Worm (Caenorhabditis elegans) whole organism, late embryonic: ENCODE results near the gene B0432.8.

Source experiments
- C08G9.2 ChIP-seq: sonication (generic microtip); optimal IDR thresholded peaks from 2 replicates; lab custom pipeline; 2016; ENCODE audit warnings: mild to moderate bottlenecking, missing genetic modification characterization, moderate library complexity, missing compliant biosample characterization
- C38D4.7 ChIP-seq: fragments of 200-800 bp; sonication (Bioruptor generic); optimal IDR thresholded peaks from 2 replicates; lab custom pipeline; 2018; ENCODE audit warnings: mild to moderate bottlenecking, missing genetic modification characterization, moderate library complexity, missing compliant biosample characterization
- F13H6.1 ChIP-seq: sonication (generic microtip); optimal IDR thresholded peaks from 2 replicates; lab custom pipeline; 2016; ENCODE audit warnings: missing genetic modification characterization, missing compliant biosample characterization
- K02D7.2 ChIP-seq: sonication (generic microtip); optimal IDR thresholded peaks from 2 replicates; lab custom pipeline; 2017; ENCODE audit warnings: mild to moderate bottlenecking, missing genetic modification characterization, missing compliant biosample characterization
- T23F11.4 ChIP-seq: fragments of 200-800 bp; sonication (Bioruptor generic); optimal IDR thresholded peaks from 2 replicates; lab custom pipeline; 2018; ENCODE audit warnings: mild to moderate bottlenecking, missing genetic modification characterization, missing compliant biosample characterization
- Y22D7AL.16 ChIP-seq: sonication (generic microtip); optimal IDR thresholded peaks from 2 replicates; lab custom pipeline; 2016; ENCODE audit warnings: missing genetic modification characterization, missing compliant biosample characterization
- ahr-1 ChIP-seq: sonication (generic microtip); optimal IDR thresholded peaks from 2 replicates; lab custom pipeline; 2016; ENCODE audit warnings: missing genetic modification characterization, missing compliant biosample characterization
- ceh-18 ChIP-seq: sonication (generic microtip); optimal IDR thresholded peaks from 2 replicates; lab custom pipeline; 2016; ENCODE audit warnings: missing genetic modification characterization, missing compliant biosample characterization
- ceh-19 ChIP-seq: fragments of 200-800 bp; sonication (Bioruptor generic); optimal IDR thresholded peaks from 2 replicates; lab custom pipeline; 2018; ENCODE audit warnings: mild to moderate bottlenecking, missing genetic modification characterization, missing compliant biosample characterization
- ceh-31 ChIP-seq: sonication (generic microtip); optimal IDR thresholded peaks from 2 replicates; lab custom pipeline; 2016; ENCODE audit warnings: missing genetic modification characterization, missing compliant biosample characterization
- ceh-34 ChIP-seq: sonication (generic microtip); optimal IDR thresholded peaks from 2 replicates; lab custom pipeline; 2016; ENCODE audit warnings: mild to moderate bottlenecking, missing genetic modification characterization, missing compliant biosample characterization
- ceh-48 ChIP-seq: sonication (generic microtip); optimal IDR thresholded peaks from 2 replicates; lab custom pipeline; 2016; ENCODE audit warnings: missing genetic modification characterization, inconsistent platforms, missing compliant biosample characterization
- ceh-6 ChIP-seq: fragments of 200-800 bp; sonication (Bioruptor generic); optimal IDR thresholded peaks from 2 replicates; lab custom pipeline; 2018; ENCODE audit warnings: mild to moderate bottlenecking, missing genetic modification characterization, missing compliant biosample characterization
- dmd-4 ChIP-seq: sonication (generic microtip); optimal IDR thresholded peaks from 2 replicates; lab custom pipeline; 2016; ENCODE audit warnings: borderline replicate concordance, missing genetic modification characterization, missing compliant biosample characterization
- elt-2 ChIP-seq: sonication (generic microtip); optimal IDR thresholded peaks from 2 replicates; lab custom pipeline; 2016; ENCODE audit warnings: missing genetic modification reagents, missing genetic modification characterization, missing compliant biosample characterization
- elt-4 ChIP-seq: sonication (generic microtip); optimal IDR thresholded peaks from 2 replicates; lab custom pipeline; 2016; ENCODE audit warnings: missing genetic modification characterization, missing compliant biosample characterization
- ets-4 ChIP-seq: sonication (generic microtip); optimal IDR thresholded peaks from 2 replicates; lab custom pipeline; 2016; ENCODE audit warnings: missing genetic modification characterization, missing compliant biosample characterization
- eyg-1 ChIP-seq: sonication (generic microtip); optimal IDR thresholded peaks from 2 replicates; lab custom pipeline; 2016; ENCODE audit warnings: missing genotype, missing genetic modification characterization, missing compliant biosample characterization
- fax-1 ChIP-seq: sonication (generic microtip); optimal IDR thresholded peaks from 2 replicates; lab custom pipeline; 2016; ENCODE audit warnings: missing genotype, missing genetic modification characterization, missing compliant biosample characterization
- fkh-10 ChIP-seq: fragments of 150-350 bp; optimal IDR thresholded peaks from 2 replicates; lab custom pipeline; 2014; ENCODE audit warnings: missing biosample characterization, missing genetic modification reagents, missing genetic modification characterization
- gmeb-2 ChIP-seq: sonication (generic microtip); optimal IDR thresholded peaks from 2 replicates; lab custom pipeline; 2016; ENCODE audit warnings: missing genetic modification characterization, inconsistent platforms, missing compliant biosample characterization
- hlh-13 ChIP-seq: fragments of 200-800 bp; sonication (Bioruptor generic); optimal IDR thresholded peaks from 2 replicates; lab custom pipeline; 2018; ENCODE audit warnings: mild to moderate bottlenecking, missing genetic modification characterization, missing compliant biosample characterization
- hlh-30 ChIP-seq: sonication (generic microtip); optimal IDR thresholded peaks from 2 replicates; lab custom pipeline; 2017; ENCODE audit warnings: antibody characterized with exemption, missing genetic modification characterization, missing compliant biosample characterization; ENCODE audit not compliant: insufficient read depth
- hlh-6 ChIP-seq: sonication (generic microtip); optimal IDR thresholded peaks from 2 replicates; lab custom pipeline; 2016; ENCODE audit warnings: missing genotype, missing genetic modification characterization, missing compliant biosample characterization
- nfya-1 ChIP-seq: sonication (generic microtip); optimal IDR thresholded peaks from 2 replicates; lab custom pipeline; 2017; ENCODE audit warnings: missing genetic modification characterization, mild to moderate bottlenecking, missing compliant biosample characterization, antibody characterized with exemption, moderate library complexity
- nhr-232 ChIP-seq: sonication (generic microtip); optimal IDR thresholded peaks from 2 replicates; lab custom pipeline; 2016; ENCODE audit warnings: missing genetic modification characterization, missing compliant biosample characterization
- npax-4 ChIP-seq: sonication (generic microtip); optimal IDR thresholded peaks from 2 replicates; lab custom pipeline; 2016; ENCODE audit warnings: missing genetic modification characterization, missing compliant biosample characterization
- pag-3 ChIP-seq: sonication (generic microtip); optimal IDR thresholded peaks from 2 replicates; lab custom pipeline; 2016; ENCODE audit warnings: missing compliant biosample characterization, missing genetic modification characterization, borderline replicate concordance
- pax-1 ChIP-seq: fragments of 150-350 bp; optimal IDR thresholded peaks from 2 replicates; lab custom pipeline; 2014; ENCODE audit warnings: missing biosample characterization, missing genetic modification characterization
- pha-4 ChIP-seq: fragments of 150-350 bp; optimal IDR thresholded peaks from 2 replicates; lab custom pipeline; 2018; ENCODE audit warnings: missing biosample characterization, missing genetic modification reagents, missing genetic modification characterization
- pqm-1 ChIP-seq: sonication (generic microtip); optimal IDR thresholded peaks from 2 replicates; lab custom pipeline; 2016; ENCODE audit warnings: missing genetic modification characterization, missing compliant biosample characterization
- pros-1 ChIP-seq: fragments of 150-350 bp; optimal IDR thresholded peaks from 2 replicates; lab custom pipeline; 2014; ENCODE audit warnings: missing biosample characterization, missing genetic modification reagents, missing genetic modification characterization
- rnt-1 ChIP-seq: sonication (generic microtip); optimal IDR thresholded peaks from 2 replicates; lab custom pipeline; 2016; ENCODE audit warnings: missing genetic modification characterization, missing compliant biosample characterization
- sdc-2 ChIP-seq: sonication (generic microtip); optimal IDR thresholded peaks from 2 replicates; lab custom pipeline; 2016; ENCODE audit warnings: missing genotype, missing genetic modification characterization, missing compliant biosample characterization
- sox-4 ChIP-seq: sonication (generic microtip); optimal IDR thresholded peaks from 2 replicates; lab custom pipeline; 2017; ENCODE audit warnings: mild to moderate bottlenecking, missing genetic modification characterization, inconsistent platforms, missing compliant biosample characterization
- tbx-2 ChIP-seq: sonication (generic microtip); optimal IDR thresholded peaks from 2 replicates; lab custom pipeline; 2016; ENCODE audit warnings: missing genetic modification characterization, missing compliant biosample characterization
- tbx-7 ChIP-seq: sonication (generic microtip); optimal IDR thresholded peaks from 2 replicates; lab custom pipeline; 2016; ENCODE audit warnings: missing genotype, missing genetic modification characterization, missing compliant biosample characterization
- unc-3 ChIP-seq, 2 experiments: fragments of 200-800 bp in 1 of 2; sonication (Bioruptor generic) in 1 of 2; sonication (generic microtip) in 1 of 2; conservative IDR thresholded peaks in 1 of 2; optimal IDR thresholded peaks in 1 of 2; 2 replicates each; pipeline versions ENCODE4 v1.3.6 to Lab custom; 2016 to 2022; ENCODE audit warnings: missing compliant biosample characterization in 2 of 2, missing genetic modification characterization in 2 of 2, missing genetic modification reagents in 1 of 2
- unc-42 ChIP-seq: sonication (generic microtip); optimal IDR thresholded peaks from 2 replicates; lab custom pipeline; 2016; ENCODE audit warnings: missing genotype, missing genetic modification characterization, missing compliant biosample characterization
- unc-86 ChIP-seq: sonication (generic microtip); optimal IDR thresholded peaks from 2 replicates; lab custom pipeline; 2016; ENCODE audit warnings: missing genetic modification characterization, missing compliant biosample characterization
- zip-5 ChIP-seq: sonication (generic microtip); optimal IDR thresholded peaks from 2 replicates; lab custom pipeline; 2016; ENCODE audit warnings: missing genetic modification characterization, missing compliant biosample characterization

B0432.8 gene

ce11 chrII:278636-279035 is at the start of gene B0432.8:
B0432.8 (minus strand) TSS chrII:278736.
- TF ChIP-seq C08G9.2 (tag; lab: Kevin White, UChicago) (no peak), pros-1 (tag; lab: Kevin White, UChicago) (no peak), ceh-6 (GFP tag; lab: Kevin White, UChicago) (no peak), tbx-7 (tag; lab: Kevin White, UChicago) (no peak), pax-1 (tag; lab: Kevin White, UChicago) (no peak), zip-5 (no peak), elt-2 (tag; lab: Kevin White, UChicago) (no peak), fkh-10 (no peak), npax-4 (tag; lab: Kevin White, UChicago) (no peak), ceh-18 (tag; lab: Kevin White, UChicago) (no peak), dmd-4 (tag; lab: Kevin White, UChicago) (no peak), nfya-1 (tag; lab: Kevin White, UChicago) (no peak), nhr-232 (tag; lab: Kevin White, UChicago) (no peak), ceh-31 (tag; lab: Kevin White, UChicago) (no peak)
- TF ChIP-seq, all 69 proteins: peak for 0

ce11 chrII:325639-326350 is 47.3 kb upstream of the B0432.8 start, which contains the start of gene sgcb-1:
sgcb-1 (plus strand) TSS chrII:326300.
- TF ChIP-seq pqm-1 (tag; lab: Kevin White, UChicago), result no peak
- no peak for TF ChIP-seq ets-4 (tag; lab: Kevin White, UChicago)
- no peak for TF ChIP-seq Y22D7AL.16 (tag; lab: Kevin White, UChicago)
- no peak for TF ChIP-seq pag-3 (tag; lab: Kevin White, UChicago)
- TF ChIP-seq ceh-34 (tag; lab: Kevin White, UChicago), result no peak
- TF ChIP-seq unc-86, result no peak
- TF ChIP-seq C38D4.7 (GFP tag; lab: Kevin White, UChicago), result no peak
- no peak for TF ChIP-seq sdc-2
- no peak for TF ChIP-seq fax-1 (tag; lab: Kevin White, UChicago)
- TF ChIP-seq pha-4 (tag; lab: Kevin White, UChicago), result no peak

- peak; percentile 21 for TF ChIP-seq hlh-6
- no peak for TF ChIP-seq gmeb-2 (tag; lab: Kevin White, UChicago)
- TF ChIP-seq K02D7.2, result no peak
- TF ChIP-seq ceh-48 (tag; lab: Kevin White, UChicago), result no peak
- TF ChIP-seq fkh-10, result no peak
- no peak for TF ChIP-seq zip-5
- TF ChIP-seq tbx-2, result peak; percentile 23
- TF ChIP-seq ahr-1 (tag; lab: Kevin White, UChicago), result no peak
- no peak for TF ChIP-seq T23F11.4 (GFP tag; lab: Kevin White, UChicago)
- TF ChIP-seq sox-4 (tag; lab: Kevin White, UChicago), result no peak
- TF ChIP-seq pros-1 (tag; lab: Kevin White, UChicago), result no peak
- peak; percentile 12 for TF ChIP-seq sdc-2
- no peak for TF ChIP-seq ceh-34 (tag; lab: Kevin White, UChicago)
- TF ChIP-seq unc-42, result peak; percentile 54
- TF ChIP-seq ceh-31 (tag; lab: Kevin White, UChicago), result peak; percentile 47
- TF ChIP-seq ceh-19 (GFP tag; lab: Kevin White, UChicago), result no peak
- no peak for TF ChIP-seq hlh-13 (GFP tag; lab: Kevin White, UChicago)
- TF ChIP-seq F13H6.1 (tag; lab: Kevin White, UChicago), result no peak
- peak; percentile 63 for TF ChIP-seq hlh-30 (tag; lab: Kevin White, UChicago)
- no peak for TF ChIP-seq Y22D7AL.16 (tag; lab: Kevin White, UChicago)
- TF ChIP-seq eyg-1 (tag; lab: Kevin White, UChicago), result no peak
- peak; percentile 56 for TF ChIP-seq nfya-1 (tag; lab: Kevin White, UChicago)
- TF ChIP-seq fax-1 (tag; lab: Kevin White, UChicago), result no peak
- TF ChIP-seq rnt-1 (tag; lab: Kevin White, UChicago), result no peak
- TF ChIP-seq elt-4 (tag; lab: Kevin White, UChicago), result no peak
- TF ChIP-seq npax-4 (tag; lab: Kevin White, UChicago), result no peak
- no peak for TF ChIP-seq dmd-4 (tag; lab: Kevin White, UChicago)
- TF ChIP-seq unc-3 (GFP tag; conservative IDR thresholded peaks at IDR 0.05; lab: Robert Waterston, UW), result no peak
- TF ChIP-seq unc-3 (tag; optimal IDR thresholded peaks at IDR 0.05; lab: Kevin White, UChicago), result no peak
Measured at ce11 chrII:323048-323776, 44.7 kb upstream of the B0432.8 start, which contains the start of gene K01A2.10. K01A2.10 (minus strand) TSS chrII:323098.
